Fruit fly (Drosophila melanogaster): ENCODE data around the gene Uch-L5.

The Uch-L5 gene

DNA sequence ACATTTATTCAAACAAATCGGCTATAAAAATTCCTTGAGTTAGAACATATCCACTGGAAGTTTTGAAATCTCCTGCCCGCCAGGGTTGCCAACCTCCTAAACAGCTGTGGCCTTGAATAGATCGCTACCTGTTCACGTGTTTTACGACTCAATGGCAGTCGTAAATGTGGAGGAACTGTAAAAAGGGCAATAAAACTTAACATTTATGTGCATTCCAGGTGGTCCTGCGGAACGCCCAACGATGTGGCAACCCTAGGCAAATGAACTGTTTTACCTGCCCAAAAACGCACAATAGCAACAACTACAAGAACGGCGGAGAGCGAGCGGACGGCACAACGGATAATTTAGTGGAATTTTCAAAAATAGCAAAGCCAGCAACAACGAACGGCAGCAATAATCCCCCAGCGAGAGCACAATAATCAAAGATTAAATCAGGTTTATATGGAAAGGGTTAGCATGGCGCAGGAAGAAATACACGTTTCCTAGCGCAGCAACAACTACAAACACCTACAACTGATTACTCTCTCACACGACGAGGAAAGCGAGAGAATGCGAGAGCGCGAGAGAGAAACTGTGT lies 15.0 kb downstream of the Uch-L5 start (continued):
- peak; percentile 87 for TF ChIP-seq sens (GFP tag)
- TF ChIP-seq CG17568 (GFP tag; optimal IDR thresholded peaks at IDR 0.05) = peak; percentile 7
- no peak for TF ChIP-seq CG4730 (GFP tag; IDR thresholded peaks at IDR 0.05)
- TF ChIP-seq tio (GFP tag; optimal IDR thresholded peaks at IDR 0.05) = no peak
- peak; percentile 73; the same call in 2 of the 3 replicates for TF ChIP-seq ci (GFP tag; IDR thresholded peaks at IDR 0.05)
- TF ChIP-seq dysf (GFP tag; IDR thresholded peaks at IDR 0.05) = peak; percentile 44; the same call in 1 of the 3 replicates
- TF ChIP-seq Ssrp (tag; optimal IDR thresholded peaks at IDR 0.05) = no peak
- TF ChIP-seq Fer3 (tag; optimal IDR thresholded peaks at IDR 0.05) = peak; percentile 17
- TF ChIP-seq gcm2 (GFP tag; optimal IDR thresholded peaks at IDR 0.05) = no peak
- TF ChIP-seq CG10654 (GFP tag; optimal IDR thresholded peaks at IDR 0.05) = peak; percentile 49
- no peak for TF ChIP-seq CG9727 (GFP tag; optimal IDR thresholded peaks at IDR 0.05)
- TF ChIP-seq pzg (GFP tag; optimal IDR thresholded peaks at IDR 0.05) = no peak
- TF ChIP-seq ro (GFP tag; IDR thresholded peaks at IDR 0.05) = no peak
- TF ChIP-seq chn (GFP tag; optimal IDR thresholded peaks at IDR 0.05) = peak; percentile 31
- no peak for TF ChIP-seq Fer1 (GFP tag; optimal IDR thresholded peaks at IDR 0.05)
- TF ChIP-seq Hand (GFP tag; optimal IDR thresholded peaks at IDR 0.05) = no peak
- peak; percentile 36 for TF ChIP-seq CG9609 (GFP tag; optimal IDR thresholded peaks at IDR 0.05)
- TF ChIP-seq CG2120 (GFP tag; optimal IDR thresholded peaks at IDR 0.05) = no peak
- TF ChIP-seq CG17829 (tag; optimal IDR thresholded peaks at IDR 0.05) = no peak
- peak; percentile 27 for TF ChIP-seq CG6654 (GFP tag; optimal IDR thresholded peaks at IDR 0.05)
- peak; percentile 19; the same call in 1 of the 2 replicates for TF ChIP-seq E2f1 (GFP tag; IDR thresholded peaks at IDR 0.05)
- no peak for TF ChIP-seq Scr (GFP tag; IDR thresholded peaks at IDR 0.05; ENCODE audit: partially characterized antibody)
- TF ChIP-seq CG12155 (GFP tag; optimal IDR thresholded peaks at IDR 0.05) = no peak
- TF ChIP-seq CG13287 (GFP tag; IDR thresholded peaks at IDR 0.05; ENCODE audit: partially characterized antibody) = no peak
- peak; percentile 35 for TF ChIP-seq Oli (tag; optimal IDR thresholded peaks at IDR 0.05)
- TF ChIP-seq CG7372 (GFP tag; IDR thresholded peaks at IDR 0.05) = no peak
- no peak for TF ChIP-seq CG12942 (GFP tag; optimal IDR thresholded peaks at IDR 0.05)
- peak; percentile 42; the same call in 2 of the 3 replicates for TF ChIP-seq otp (GFP tag; IDR thresholded peaks at IDR 0.05)
- no peak for TF ChIP-seq CG17912 (GFP tag; optimal IDR thresholded peaks at IDR 0.05)
- TF ChIP-seq CG10543 (GFP tag; optimal IDR thresholded peaks at IDR 0.05) = no peak
- no peak for TF ChIP-seq zf30C (GFP tag; optimal IDR thresholded peaks at IDR 0.05)
- no peak for TF ChIP-seq HLH3B (GFP tag; IDR thresholded peaks at IDR 0.05)
- TF ChIP-seq zen (tag; optimal IDR thresholded peaks at IDR 0.05) = peak; percentile 89
- TF ChIP-seq CG9797 (GFP tag; optimal IDR thresholded peaks at IDR 0.05) = no peak
- no peak for TF ChIP-seq CG11723 (GFP tag; optimal IDR thresholded peaks at IDR 0.05)
- TF ChIP-seq CG7786 (GFP tag; optimal IDR thresholded peaks at IDR 0.05) = peak; percentile 27
- peak in 1 of 2 experiments; percentile 62 for TF ChIP-seq bsh (GFP tag; optimal IDR thresholded peaks at IDR 0.05)
- TF ChIP-seq fd64A (GFP tag; optimal IDR thresholded peaks at IDR 0.05) = no peak
- no peak for TF ChIP-seq Hr3 (GFP tag; optimal IDR thresholded peaks at IDR 0.05)
- TF ChIP-seq z (GFP tag; IDR thresholded peaks at IDR 0.05) = no peak
- TF ChIP-seq CG12071 (GFP tag; optimal IDR thresholded peaks at IDR 0.05) = peak; percentile 58
- no peak for TF ChIP-seq tup (GFP tag; optimal IDR thresholded peaks at IDR 0.05)
- no peak for TF ChIP-seq Poxn (GFP tag; IDR thresholded peaks at IDR 0.05)
- TF ChIP-seq crol (GFP tag; IDR thresholded peaks at IDR 0.05) = 0 out of 2 replicates have a peak, but pooled peaks have one; percentile 9
- TF ChIP-seq btn (GFP tag; optimal IDR thresholded peaks at IDR 0.05) = no peak
- TF ChIP-seq CG1647 (GFP tag; optimal IDR thresholded peaks at IDR 0.05) = peak; percentile 26
- no peak for TF ChIP-seq CrebB (tag; optimal IDR thresholded peaks at IDR 0.05)
- no peak for TF ChIP-seq CG14050 (GFP tag; IDR thresholded peaks at IDR 0.05)
- peak; percentile 36 for TF ChIP-seq Atf6 (GFP tag; IDR thresholded peaks at IDR 0.05)
- TF ChIP-seq amos (GFP tag; IDR thresholded peaks at IDR 0.05; ENCODE audit: partially characterized antibody) = no peak
- TF ChIP-seq HmgZ (tag; optimal IDR thresholded peaks at IDR 0.05) = peak; percentile 19
